Fruit fly (Drosophila melanogaster): Measurements from ENCODE around the gene CG15498.

DNA sequence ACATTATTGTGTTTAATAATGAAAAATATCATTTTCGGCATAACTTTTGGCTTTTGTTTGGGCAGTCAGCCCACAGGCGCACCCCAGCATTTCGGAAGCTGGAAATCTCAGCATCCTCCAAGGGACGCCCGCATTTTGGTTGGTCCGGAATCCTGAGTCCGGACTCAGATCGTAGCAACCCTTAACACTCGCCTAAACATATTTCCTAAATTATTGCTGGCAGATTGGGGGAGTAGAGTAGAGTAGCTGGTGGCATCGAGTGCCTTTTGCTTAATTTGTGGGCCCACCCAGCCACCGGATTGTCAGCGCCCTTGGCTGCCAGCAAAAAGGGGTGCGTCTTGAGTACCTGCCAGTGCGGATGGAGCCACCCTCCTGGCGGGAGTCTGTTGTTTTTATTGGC, 34.7 kb downstream of the CG15498 start:
- TF ChIP-seq CG8478 (optimal IDR thresholded peaks at IDR 0.05) (no peak), CTCF (optimal IDR thresholded peaks at IDR 0.05) (no peak)
